Worm (Caenorhabditis elegans): ENCODE results near the gene C01G10.4.

C01G10.4 gene

ce11 chrV:15067165-15067564 is 22.4 kb upstream of the C01G10.4 start, which contains the start of gene C25D7.10:
TSS of gene C25D7.10 (plus strand) at chrV:15067465.
- TF ChIP-seq spr-1 (tag; optimal IDR thresholded peaks at IDR 0.05) (no peak), lin-38 (GFP tag; IDR thresholded peaks at IDR 0.05) (peak; percentile 27; the same call in 1 of the 2 replicates)

- TF ChIP-seq nhr-102 (tag; optimal IDR thresholded peaks at IDR 0.05) (no peak), nhr-11 (tag; optimal IDR thresholded peaks at IDR 0.05) (no peak), sdz-12 (GFP tag; optimal IDR thresholded peaks at IDR 0.05) (no peak), spr-3 (GFP tag; optimal IDR thresholded peaks at IDR 0.05) (no peak), unc-62 (GFP tag; optimal IDR thresholded peaks at IDR 0.05 in 1 of 2) (no peak), unc-62 (tag; optimal IDR thresholded peaks at IDR 0.05) (no peak)
These were observed 21.2 kb upstream of the C01G10.4 start, which contains the start of gene dnj-3 for ce11 chrV:15068378-15068777. TSS of gene dnj-3 (plus strand) at chrV:15068678.

DNA sequence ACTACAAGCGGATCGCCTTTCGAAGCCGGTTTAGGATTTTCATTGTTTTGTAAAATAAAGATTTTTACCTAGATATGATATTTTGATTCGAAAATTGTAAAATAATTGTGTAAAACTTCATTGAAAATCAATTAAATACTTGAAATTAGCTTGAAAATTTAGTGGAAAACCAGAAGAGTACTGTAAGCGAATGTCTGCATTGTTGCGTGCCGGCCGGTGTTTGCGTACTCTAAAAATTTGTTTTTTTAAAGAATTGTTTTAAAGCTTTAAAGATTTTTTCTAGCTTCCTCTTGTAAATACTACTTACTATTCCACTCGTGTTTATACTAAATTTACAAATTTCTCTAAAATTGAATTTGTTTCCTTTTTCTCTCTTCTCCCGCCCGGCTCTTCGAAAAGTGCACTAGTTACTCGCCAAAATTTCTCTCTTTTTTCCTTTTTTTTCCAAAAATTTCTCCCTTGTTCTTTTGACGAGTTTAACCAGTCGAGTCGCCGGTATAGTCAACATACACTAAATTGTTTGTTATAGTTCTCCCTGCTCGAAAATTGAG is 20.0 kb upstream of the C01G10.4 start:
- TF ChIP-seq F26F4.8 (GFP tag; conservative IDR thresholded peaks at IDR 0.05) (no peak), madf-9 (GFP tag; conservative IDR thresholded peaks at IDR 0.05) (no peak), mdt-29 (GFP tag; IDR thresholded peaks at IDR 0.05) (no peak), Y48G9A.11 (GFP tag; IDR thresholded peaks at IDR 0.05) (no peak), lsy-2 (tag; optimal IDR thresholded peaks at IDR 0.05) (peak in 1 of 2 experiments; percentile 61), tra-1 (GFP tag; IDR thresholded peaks at IDR 0.05) (no peak), fkh-10 (GFP tag; optimal IDR thresholded peaks at IDR 0.05) (peak; percentile 14), zfp-3 (GFP tag; conservative IDR thresholded peaks at IDR 0.05) (no peak)

DNA sequence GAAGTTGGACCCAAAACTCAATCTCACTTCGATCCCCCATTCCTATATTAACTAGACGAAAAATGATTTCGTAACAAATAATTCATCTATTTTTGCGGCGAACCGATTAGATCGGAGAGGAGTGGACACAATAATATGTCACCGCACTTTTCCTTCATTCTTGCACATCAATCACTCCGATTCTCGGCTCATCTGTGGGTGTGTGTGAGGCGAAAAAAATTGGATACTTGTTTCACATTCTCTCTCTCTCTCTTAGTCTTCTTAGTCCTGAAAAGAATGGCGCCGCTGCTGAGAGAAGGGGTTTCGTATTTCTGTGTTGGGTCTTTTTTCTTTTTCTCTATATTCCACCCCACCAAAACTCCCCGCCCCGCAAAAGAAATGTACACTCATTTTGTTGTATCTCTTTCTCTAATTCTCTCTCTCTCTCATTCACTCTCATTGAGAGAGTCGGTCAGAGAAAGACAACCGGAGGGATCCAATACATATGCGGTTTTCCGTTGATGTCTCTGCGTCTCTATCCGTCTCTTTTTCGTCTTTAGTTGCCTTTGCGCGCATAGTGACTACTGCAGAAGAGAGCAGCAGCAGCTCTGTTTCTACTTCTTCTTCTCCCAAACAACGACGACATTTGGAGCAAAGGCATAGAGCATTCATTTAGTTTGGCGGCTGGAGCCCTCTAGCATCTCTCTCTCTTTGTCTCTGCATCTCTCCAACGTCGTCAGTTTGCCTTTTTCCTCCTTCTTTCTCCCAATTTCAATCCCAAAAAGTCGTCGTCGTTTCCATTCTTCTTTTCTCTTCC is 18.3 kb upstream of the C01G10.4 start, which contains the start of gene unc-76:
Gene unc-76 (plus strand): TSS at position 746 of the 796 bp plus-strand sequence.
- no peak for TF ChIP-seq T20F7.1 (GFP tag; optimal IDR thresholded peaks at IDR 0.05)
- TF ChIP-seq snpc-1.2 (GFP tag; IDR thresholded peaks at IDR 0.05), result no peak
- no peak for TF ChIP-seq daf-8 (GFP tag; IDR thresholded peaks at IDR 0.05)
- TF ChIP-seq lin-1 (GFP tag; IDR thresholded peaks at IDR 0.05), result no peak
- peak; percentile 55 for TF ChIP-seq lin-13 (GFP tag; optimal IDR thresholded peaks at IDR 0.05)
- no peak for TF ChIP-seq cey-2 (tag; optimal IDR thresholded peaks at IDR 0.05; ENCODE audit: borderline replicate concordance, insufficient read depth)
- no peak for TF ChIP-seq lir-3 (tag; optimal IDR thresholded peaks at IDR 0.05)
- TF ChIP-seq egl-27 (tag; optimal IDR thresholded peaks at IDR 0.05), result no peak
- TF ChIP-seq Y75B8A.6 (GFP tag; IDR thresholded peaks at IDR 0.05), result no peak
- TF ChIP-seq tag-97 (GFP tag; IDR thresholded peaks at IDR 0.05), result no peak
- TF ChIP-seq aly-2 (tag; optimal IDR thresholded peaks at IDR 0.05), result no peak
- TF ChIP-seq attf-4 (tag; optimal IDR thresholded peaks at IDR 0.05), result no peak
- TF ChIP-seq skn-1 (tag; optimal IDR thresholded peaks at IDR 0.05), result no peak
- TF ChIP-seq unc-39 (tag; optimal IDR thresholded peaks at IDR 0.05), result no peak
- no peak for TF ChIP-seq ceh-32 (tag; optimal IDR thresholded peaks at IDR 0.05; ENCODE audit: poor library complexity)
- TF ChIP-seq Y105C5A.15 (GFP tag; IDR thresholded peaks at IDR 0.05), result no peak
- TF ChIP-seq duxl-1 (tag; optimal IDR thresholded peaks at IDR 0.05; ENCODE audit: poor library complexity), result no peak
- TF ChIP-seq egl-43 (GFP tag; IDR thresholded peaks at IDR 0.05), result peak; percentile 38; the same call in 1 of the 2 replicates
- no peak for TF ChIP-seq ama-1 (optimal IDR thresholded peaks at IDR 0.05)
- peak; percentile 92 for TF ChIP-seq fkh-10 (GFP tag; optimal IDR thresholded peaks at IDR 0.05)
- peak in 1 of 2 experiments; percentile 23 for TF ChIP-seq daf-16 (GFP tag; optimal IDR thresholded peaks at IDR 0.05)
- peak; percentile 8 for TF ChIP-seq daf-16 (tag; optimal IDR thresholded peaks at IDR 0.05)
- TF ChIP-seq hlh-11 (tag; optimal IDR thresholded peaks at IDR 0.05), result peak; percentile 68
- TF ChIP-seq nhr-25 (tag; optimal IDR thresholded peaks at IDR 0.05; ENCODE audit: borderline replicate concordance, insufficient read depth), result no peak
- no peak for TF ChIP-seq dmd-8 (GFP tag; IDR thresholded peaks at IDR 0.05)
- no peak for TF ChIP-seq saeg-2 (GFP tag; IDR thresholded peaks at IDR 0.05)
- no peak for TF ChIP-seq lin-29 (GFP tag; IDR thresholded peaks at IDR 0.05)
- TF ChIP-seq nhr-6 (tag; optimal IDR thresholded peaks at IDR 0.05), result peak; percentile 87
- TF ChIP-seq hif-1 (tag; optimal IDR thresholded peaks at IDR 0.05), result peak in 1 of 2 experiments; percentile 47
